Worm (Caenorhabditis elegans) whole organism, early embryonic: ENCODE measurements around the gene smim-14.

Source experiments
- B0310.2 ChIP-seq: sonication (generic microtip); optimal IDR thresholded peaks from 2 replicates; lab custom pipeline; 2016; ENCODE audit warnings: mild to moderate bottlenecking, missing genetic modification characterization, missing compliant biosample characterization
- ama-1 ChIP-seq: fragments of 150-350 bp; optimal IDR thresholded peaks from 2 replicates; lab custom pipeline; 2014
- ceh-13 ChIP-seq: fragments of 200-800 bp; sonication (Bioruptor generic); optimal IDR thresholded peaks from 2 replicates; lab custom pipeline; 2018; ENCODE audit warnings: mild to moderate bottlenecking, missing genetic modification characterization, missing compliant biosample characterization

DNA sequence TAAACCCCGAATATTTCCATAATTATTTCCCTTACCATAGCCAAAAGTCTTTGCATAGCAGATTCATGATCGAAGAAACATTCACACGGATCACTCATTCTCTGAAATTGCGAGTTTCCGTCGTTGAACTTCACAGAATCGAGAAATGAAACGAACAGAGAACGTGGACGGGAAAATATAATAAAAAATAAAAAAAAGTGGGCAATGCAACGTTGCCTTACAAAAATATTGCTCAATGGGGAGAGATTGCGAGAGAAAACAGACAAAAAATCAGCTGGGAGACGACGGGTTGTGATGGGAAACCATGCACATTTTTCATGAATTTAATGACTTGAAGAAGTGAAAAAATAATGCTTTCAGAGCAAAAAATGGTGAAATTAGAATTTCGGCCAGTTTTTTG is at the start of gene smim-14:
- no peak for TF ChIP-seq ama-1
- no peak for TF ChIP-seq ceh-13 (GFP tag; lab: Kevin White, UChicago)
- no peak for TF ChIP-seq B0310.2 (tag; lab: Kevin White, UChicago)
